Fruit fly (Drosophila melanogaster) whole organism, adult: ENCODE data around the gene CG7110.

ENCODE experiments used
- CG11617 ChIP-seq: fragments of 200-800 bp; sonication (Bioruptor generic); optimal IDR thresholded peaks from 2 replicates; lab custom pipeline; 2017; ENCODE audit warnings: mild to moderate bottlenecking, missing biosample characterization, missing genetic modification reagents, missing genetic modification characterization
- CG7101 ChIP-seq: fragments of 200-800 bp; sonication (Bioruptor generic); optimal IDR thresholded peaks from 2 replicates; lab custom pipeline; 2018; ENCODE audit warnings: missing biosample characterization, mild to moderate bottlenecking, missing genetic modification characterization, moderate library complexity
- Clk ChIP-seq: fragments of 200-800 bp; sonication (Bioruptor generic); optimal IDR thresholded peaks from 2 replicates; lab custom pipeline; 2017; ENCODE audit warnings: missing biosample characterization, missing genetic modification characterization
- cic ChIP-seq: fragments of 200-800 bp; sonication (Bioruptor generic); optimal IDR thresholded peaks from 2 replicates; lab custom pipeline; 2017; ENCODE audit warnings: missing biosample characterization, mild to moderate bottlenecking, missing genetic modification characterization, moderate library complexity
- kay ChIP-seq: fragments of 200-800 bp; sonication (Bioruptor generic); peaks from one replicate; lab custom pipeline; 2016; ENCODE audit warnings: missing biosample characterization, missing genetic modification characterization, borderline replicate concordance
- ovo ChIP-seq: fragments of 200-800 bp; sonication (Bioruptor generic); optimal IDR thresholded peaks from 2 replicates; lab custom pipeline; 2016; ENCODE audit warnings: missing biosample characterization, missing genetic modification characterization
- pad ChIP-seq: fragments of 200-800 bp; sonication (Bioruptor generic); optimal IDR thresholded peaks from 3 replicates; lab custom pipeline; 2017; ENCODE audit warnings: missing biosample characterization, missing genetic modification characterization, mild to moderate bottlenecking, moderate library complexity, missing genetic modification reagents

- TF ChIP-seq CG11617 (no peak), ovo (GFP tag; lab: Kevin White, UChicago) (no peak), cic (GFP tag; lab: Kevin White, UChicago) (no peak), pad (no peak), CG7101 (tag; lab: Kevin White, UChicago) (peak; percentile 49), kay (GFP tag; lab: Kevin White, UChicago) (no peak), Clk (GFP tag; lab: Kevin White, UChicago) (no peak)
These were observed 16.3 kb upstream of the CG7110 start, which contains the start of gene loqs for dm6 chr2L:13382351-13383029.
